In genomic region chr2L:3490971-3491370, dm6 we compare ENCODE assay signal across 4 fruit fly cellular contexts.
TF ChIP-seq lines count a peak whose summit lies in the region.

CG15414 (minus strand) TSS chr2L:3491071.

- peak; percentile 22 to 31 for TF ChIP-seq CTCF in S2 (optimal IDR thresholded peaks at IDR 0.05; lab: Kevin White, UChicago)
- TF ChIP-seq CTCF in whole organism, embryonic (GFP tag; optimal IDR thresholded peaks at IDR 0.05; lab: Kevin White, UChicago), result peak; percentile 19

TF ChIP-seq in whole organism, embryonic, 481 proteins besides CTCF, POLR2A, EP300 and RAD21:
- no peak for TF ChIP-seq pita (GFP tag; optimal IDR thresholded peaks at IDR 0.05; lab: Kevin White, UChicago)
- TF ChIP-seq Drgx (GFP tag; IDR thresholded peaks at IDR 0.05; lab: Robert Waterston, UW), result no peak
- TF ChIP-seq Rfx (GFP tag; IDR thresholded peaks at IDR 0.05; lab: Robert Waterston, UW), result no peak
- no peak for TF ChIP-seq CG7786 (GFP tag; optimal IDR thresholded peaks at IDR 0.05; lab: Kevin White, UChicago)
- no peak for TF ChIP-seq CG18476 (GFP tag; optimal IDR thresholded peaks at IDR 0.05; lab: Kevin White, UChicago)
- TF ChIP-seq vfl (GFP tag; optimal IDR thresholded peaks at IDR 0.05; lab: Kevin White, UChicago), result no peak
- TF ChIP-seq tin (GFP tag; optimal IDR thresholded peaks at IDR 0.05; lab: Kevin White, UChicago), result no peak
- TF ChIP-seq croc (GFP tag; conservative IDR thresholded peaks at IDR 0.05; lab: Robert Waterston, UW), result no peak
- no peak for TF ChIP-seq C15 (GFP tag; IDR thresholded peaks at IDR 0.05; lab: Robert Waterston, UW)
- no peak for TF ChIP-seq cwo (GFP tag; optimal IDR thresholded peaks at IDR 0.05; lab: Kevin White, UChicago)
- TF ChIP-seq PHDP (tag; optimal IDR thresholded peaks at IDR 0.05; lab: Kevin White, UChicago), result no peak

TF ChIP-seq in whole organism, prepupa, 60 proteins besides CTCF, POLR2A, EP300 and RAD21:
- TF ChIP-seq CG6276 (GFP tag; optimal IDR thresholded peaks at IDR 0.05; lab: Kevin White, UChicago) (no peak), Blimp-1 (GFP tag; optimal IDR thresholded peaks at IDR 0.05; lab: Kevin White, UChicago) (no peak), CG6808 (GFP tag; optimal IDR thresholded peaks at IDR 0.05; lab: Kevin White, UChicago) (no peak), pdm3 (GFP tag; optimal IDR thresholded peaks at IDR 0.05; lab: Kevin White, UChicago) (no peak), eg (GFP tag; IDR thresholded peaks at IDR 0.05; lab: Robert Waterston, UW) (peak; percentile 42; the same call in 1 of the 3 replicates), esn (GFP tag; optimal IDR thresholded peaks at IDR 0.05; lab: Kevin White, UChicago) (no peak)

TF ChIP-seq in whole organism, pupa, 21 proteins besides CTCF, POLR2A, EP300 and RAD21:
- TF ChIP-seq CG4496 (GFP tag; IDR thresholded peaks at IDR 0.05; lab: Robert Waterston, UW), result peak; percentile 53; the same call in 2 of the 3 replicates
- TF ChIP-seq CG14655 (GFP tag; optimal IDR thresholded peaks at IDR 0.05; lab: Kevin White, UChicago), result no peak
